Worm (Caenorhabditis elegans) whole organism, L1 larva: ENCODE data around the gene dpy-27.
A peak's percentile ranks its signal among the peaks of the same experiment; 100 is the strongest.

ENCODE experiments used
- C16A3.4 ChIP-seq: fragments of 150-350 bp; optimal IDR thresholded peaks from 2 replicates; lab custom pipeline; 2014; ENCODE audit warnings: missing biosample characterization, missing genetic modification characterization
- Y116A8C.19 ChIP-seq: sonication (generic microtip); optimal IDR thresholded peaks from 2 replicates; lab custom pipeline; 2016; ENCODE audit warnings: missing compliant biosample characterization, missing genetic modification characterization, borderline replicate concordance
- aly-2 ChIP-seq: fragments of 150-350 bp; optimal IDR thresholded peaks from 2 replicates; lab custom pipeline; 2014; ENCODE audit warnings: missing biosample characterization, missing genetic modification characterization
- ceh-63 ChIP-seq: fragments of 200-800 bp; sonication (Bioruptor generic); optimal IDR thresholded peaks from 2 replicates; lab custom pipeline; 2018; ENCODE audit warnings: mild to moderate bottlenecking, missing genetic modification characterization, missing compliant biosample characterization
- ceh-8 ChIP-seq: fragments of 200-800 bp; sonication (Bioruptor generic); optimal IDR thresholded peaks from 2 replicates; lab custom pipeline; 2018; ENCODE audit warnings: mild to moderate bottlenecking, missing genetic modification characterization, moderate library complexity, missing compliant biosample characterization
- ceh-88 ChIP-seq: fragments of 200-800 bp; sonication (Bioruptor generic); IDR thresholded peaks from 2 replicates; pipeline ENCODE4 v1.3.6; 2022; ENCODE audit warnings: missing genetic modification characterization, missing compliant biosample characterization
- ceh-90 ChIP-seq: sonication (generic microtip); optimal IDR thresholded peaks from 2 replicates; lab custom pipeline; 2016; ENCODE audit warnings: missing genetic modification characterization, missing compliant biosample characterization
- dpl-1 ChIP-seq, 3 experiments: fragments of 150-350 bp in 2 of 3; sonication (generic microtip) in 1 of 3; optimal IDR thresholded peaks; 2 replicates each; lab custom pipeline; 2014 to 2017; ENCODE audit warnings: missing biosample characterization in 3 of 3, missing genetic modification characterization in 3 of 3, missing genetic modification reagents in 3 of 3
- efl-3 ChIP-seq: fragments of 200-800 bp; sonication (Bioruptor generic); optimal IDR thresholded peaks from 2 replicates; lab custom pipeline; 2018; ENCODE audit warnings: mild to moderate bottlenecking, missing genetic modification characterization, missing compliant biosample characterization
- egl-13 ChIP-seq: sonication (generic microtip); optimal IDR thresholded peaks from 2 replicates; lab custom pipeline; 2016; ENCODE audit warnings: missing genotype, missing genetic modification reagents, missing genetic modification characterization, missing compliant biosample characterization
- egl-27 ChIP-seq, 2 experiments: fragments of 150-350 bp in 1 of 2; sonication (generic microtip); optimal IDR thresholded peaks; 3 replicates each; lab custom pipeline; 2017 to 2018; ENCODE audit warnings: missing biosample characterization in 2 of 2, missing genetic modification characterization in 2 of 2, missing genetic modification reagents in 2 of 2
- elt-2 ChIP-seq: sonication (generic microtip); optimal IDR thresholded peaks from 2 replicates; lab custom pipeline; 2016; ENCODE audit warnings: missing genetic modification characterization, mild to moderate bottlenecking, inconsistent platforms, missing compliant biosample characterization, missing genetic modification reagents
- elt-3 ChIP-seq, 6 experiments: fragments of 150-350 bp in 1 of 6; sonication (generic microtip); optimal IDR thresholded peaks; 2 replicates each; lab custom pipeline; 2017 to 2018; ENCODE audit warnings: missing biosample characterization in 6 of 6, missing genetic modification characterization in 6 of 6, inconsistent platforms in 1 of 6
- ets-5 ChIP-seq: fragments of 200-800 bp; sonication (Bioruptor generic); IDR thresholded peaks from 2 replicates; pipeline ENCODE4 v1.3.6; 2022; ENCODE audit warnings: missing genetic modification characterization, missing compliant biosample characterization
- fkh-4 ChIP-seq: sonication (generic microtip); optimal IDR thresholded peaks from 2 replicates; lab custom pipeline; 2016; ENCODE audit warnings: missing compliant biosample characterization, missing genetic modification characterization, borderline replicate concordance
- fkh-8 ChIP-seq: sonication (generic microtip); optimal IDR thresholded peaks from 2 replicates; lab custom pipeline; 2016; ENCODE audit warnings: mild to moderate bottlenecking, missing genetic modification characterization, missing compliant biosample characterization
- hlh-17 ChIP-seq: fragments of 200-800 bp; sonication (Bioruptor generic); optimal IDR thresholded peaks from 2 replicates; lab custom pipeline; 2018; ENCODE audit warnings: missing genetic modification characterization, mild to moderate bottlenecking, missing compliant biosample characterization, moderate library complexity, borderline replicate concordance
- irx-1 ChIP-seq: sonication (generic microtip); optimal IDR thresholded peaks from 2 replicates; lab custom pipeline; 2016; ENCODE audit warnings: missing genetic modification characterization, missing compliant biosample characterization
- lin-13 ChIP-seq: fragments of 150-350 bp; optimal IDR thresholded peaks from 2 replicates; lab custom pipeline; 2014; ENCODE audit warnings: missing biosample characterization, missing genetic modification reagents, missing genetic modification characterization
- lin-14 ChIP-seq: fragments of 200-800 bp; sonication (Bioruptor generic); optimal IDR thresholded peaks from 2 replicates; lab custom pipeline; 2018; ENCODE audit warnings: mild to moderate bottlenecking, missing genetic modification characterization, moderate library complexity, missing compliant biosample characterization
- lin-15B ChIP-seq: fragments of 150-350 bp; sonication (generic microtip); optimal IDR thresholded peaks from 3 replicates; lab custom pipeline; 2014; ENCODE audit warnings: missing biosample characterization, missing genetic modification characterization
- lin-35 ChIP-seq, 2 experiments: fragments of 150-350 bp; optimal IDR thresholded peaks; 2 replicates each; lab custom pipeline; 2014; ENCODE audit warnings: missing biosample characterization in 2 of 2, missing genetic modification characterization in 2 of 2, missing genetic modification reagents in 2 of 2
- lin-39 ChIP-seq: fragments of 150-350 bp; optimal IDR thresholded peaks from 2 replicates; lab custom pipeline; 2014; ENCODE audit warnings: missing biosample characterization, missing genetic modification reagents, missing genetic modification characterization
- lir-3 ChIP-seq: sonication (generic microtip); optimal IDR thresholded peaks from 2 replicates; lab custom pipeline; 2016; ENCODE audit warnings: mild to moderate bottlenecking, missing genetic modification characterization, moderate library complexity, missing compliant biosample characterization; ENCODE audit not compliant: poor library complexity
- lsy-2 ChIP-seq, 2 experiments: fragments of 150-350 bp; optimal IDR thresholded peaks; 2 replicates each; lab custom pipeline; 2014; ENCODE audit warnings: missing biosample characterization in 2 of 2, missing genetic modification characterization in 2 of 2
- mef-2 ChIP-seq: fragments of 150-350 bp; optimal IDR thresholded peaks from 2 replicates; lab custom pipeline; 2014; ENCODE audit warnings: missing biosample characterization, missing genetic modification characterization
- mep-1 ChIP-seq: fragments of 150-350 bp; optimal IDR thresholded peaks from 2 replicates; lab custom pipeline; 2014; ENCODE audit warnings: missing biosample characterization, missing genetic modification characterization
- nhr-237 ChIP-seq: fragments of 150-350 bp; optimal IDR thresholded peaks from 2 replicates; lab custom pipeline; 2014; ENCODE audit warnings: missing biosample characterization, missing genetic modification characterization
- nhr-47 ChIP-seq: sonication (generic microtip); optimal IDR thresholded peaks from 2 replicates; lab custom pipeline; 2016; ENCODE audit warnings: mild to moderate bottlenecking, missing genetic modification characterization, moderate library complexity, missing compliant biosample characterization
- nhr-77 ChIP-seq: fragments of 150-350 bp; optimal IDR thresholded peaks from 2 replicates; lab custom pipeline; 2014; ENCODE audit warnings: missing biosample characterization, missing genetic modification characterization
- rnt-1 ChIP-seq: sonication (generic microtip); optimal IDR thresholded peaks from 2 replicates; lab custom pipeline; 2016; ENCODE audit warnings: mild to moderate bottlenecking, missing genetic modification characterization, moderate library complexity, missing compliant biosample characterization
- snpc-4 ChIP-seq: fragments of 150-350 bp; optimal IDR thresholded peaks from 2 replicates; lab custom pipeline; 2014; ENCODE audit warnings: missing biosample characterization, missing genetic modification characterization
- snu-23 ChIP-seq: sonication (generic microtip); optimal IDR thresholded peaks from 2 replicates; lab custom pipeline; 2016; ENCODE audit warnings: missing genetic modification characterization, missing compliant biosample characterization
- sox-4 ChIP-seq: sonication (generic microtip); optimal IDR thresholded peaks from 2 replicates; lab custom pipeline; 2016; ENCODE audit warnings: missing genetic modification characterization, missing compliant biosample characterization
- sptf-1 ChIP-seq: fragments of 150-350 bp; optimal IDR thresholded peaks from 2 replicates; lab custom pipeline; 2014; ENCODE audit warnings: missing biosample characterization, missing genetic modification characterization
- tbx-2 ChIP-seq: sonication (generic microtip); optimal IDR thresholded peaks from 2 replicates; lab custom pipeline; 2016; ENCODE audit warnings: missing genetic modification characterization, missing compliant biosample characterization
- unc-30 ChIP-seq: sonication (generic microtip); optimal IDR thresholded peaks from 2 replicates; lab custom pipeline; 2017; ENCODE audit warnings: missing biosample characterization, missing genetic modification characterization
- unc-86 ChIP-seq: sonication (generic microtip); optimal IDR thresholded peaks from 2 replicates; lab custom pipeline; 2016; ENCODE audit warnings: missing genetic modification characterization, missing compliant biosample characterization
- zip-4 ChIP-seq: fragments of 200-800 bp; sonication (Bioruptor generic); optimal IDR thresholded peaks from 2 replicates; lab custom pipeline; 2018; ENCODE audit warnings: mild to moderate bottlenecking, missing genetic modification characterization, moderate library complexity, missing compliant biosample characterization

The dpy-27 gene

DNA sequence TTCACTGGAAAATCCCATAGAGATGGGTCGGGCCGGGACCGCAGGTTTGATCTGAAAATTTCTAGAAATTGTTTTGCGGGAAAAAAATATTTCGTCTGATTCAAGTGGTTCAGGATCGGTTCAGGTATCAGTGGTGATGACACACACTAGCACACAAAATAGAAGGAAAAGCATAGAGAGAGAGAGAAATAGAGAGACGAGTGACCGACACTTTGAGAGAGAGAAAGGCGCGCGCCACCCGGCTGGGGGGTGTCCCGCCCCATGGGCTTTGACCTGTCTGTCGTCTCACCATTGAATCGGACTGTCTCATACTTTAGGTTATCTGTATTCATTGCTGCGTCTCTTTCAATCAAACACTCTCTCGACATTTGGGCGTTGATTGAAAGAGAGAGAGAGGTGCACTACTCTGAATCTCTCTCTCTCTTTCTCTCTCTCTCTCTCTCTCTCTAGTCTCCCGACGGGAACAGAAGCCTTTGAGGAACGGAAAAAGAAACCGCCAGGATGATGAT is 33.0 kb downstream of the dpy-27 start, which contains the start of gene acy-3 (continued):
- TF ChIP-seq egl-13 (tag; lab: Kevin White, UChicago) = no peak
- no peak for TF ChIP-seq nhr-237 (tag; lab: Kevin White, UChicago)
- TF ChIP-seq ceh-63 = no peak
- TF ChIP-seq unc-30 (tag; lab: Kevin White, UChicago) = no peak
- no peak for TF ChIP-seq aly-2
- TF ChIP-seq dpl-1 (GFP tag; optimal IDR thresholded peaks at IDR 0.05; lab: Kevin White, UChicago) = peak in 1 of 3 experiments; percentile 35
- no peak for TF ChIP-seq snpc-4 (tag; lab: Kevin White, UChicago)
- TF ChIP-seq efl-3 (GFP tag; lab: Kevin White, UChicago) = no peak
- no peak for TF ChIP-seq ceh-8 (GFP tag; lab: Kevin White, UChicago)
- no peak for TF ChIP-seq mep-1 (tag; lab: Kevin White, UChicago)
- TF ChIP-seq mef-2 = no peak
- TF ChIP-seq unc-86 (tag; lab: Kevin White, UChicago) = no peak
- TF ChIP-seq C16A3.4 = no peak
- peak; percentile 72 for TF ChIP-seq rnt-1 (tag; lab: Kevin White, UChicago)
- TF ChIP-seq lin-39 (tag; lab: Kevin White, UChicago) = no peak
- TF ChIP-seq irx-1 (tag; lab: Kevin White, UChicago) = no peak
- no peak for TF ChIP-seq fkh-4 (tag; lab: Kevin White, UChicago)
- no peak for TF ChIP-seq lir-3 (tag; lab: Kevin White, UChicago)
- no peak for TF ChIP-seq hlh-17 (GFP tag; lab: Kevin White, UChicago)
- peak in 1 of 6 experiments; percentile 18 for TF ChIP-seq elt-3 (tag; optimal IDR thresholded peaks at IDR 0.05; lab: Kevin White, UChicago)
- TF ChIP-seq lsy-2 (tag; optimal IDR thresholded peaks at IDR 0.05; lab: Kevin White, UChicago) = peak; percentile 29 to 53
- peak; percentile 31 for TF ChIP-seq tbx-2
- no peak for TF ChIP-seq sox-4 (tag; lab: Kevin White, UChicago)
- no peak for TF ChIP-seq zip-4 (GFP tag; lab: Kevin White, UChicago)
- no peak for TF ChIP-seq nhr-77
- TF ChIP-seq lin-13 (GFP tag; lab: Kevin White, UChicago) = no peak
- no peak for TF ChIP-seq sptf-1 (tag; lab: Kevin White, UChicago)
- no peak for TF ChIP-seq lin-15B (tag; lab: Kevin White, UChicago)
- TF ChIP-seq snu-23 (GFP tag; lab: Kevin White, UChicago) = peak; percentile 76
- no peak for TF ChIP-seq ceh-90 (tag; lab: Kevin White, UChicago)
- TF ChIP-seq nhr-47 = peak; percentile 56

DNA sequence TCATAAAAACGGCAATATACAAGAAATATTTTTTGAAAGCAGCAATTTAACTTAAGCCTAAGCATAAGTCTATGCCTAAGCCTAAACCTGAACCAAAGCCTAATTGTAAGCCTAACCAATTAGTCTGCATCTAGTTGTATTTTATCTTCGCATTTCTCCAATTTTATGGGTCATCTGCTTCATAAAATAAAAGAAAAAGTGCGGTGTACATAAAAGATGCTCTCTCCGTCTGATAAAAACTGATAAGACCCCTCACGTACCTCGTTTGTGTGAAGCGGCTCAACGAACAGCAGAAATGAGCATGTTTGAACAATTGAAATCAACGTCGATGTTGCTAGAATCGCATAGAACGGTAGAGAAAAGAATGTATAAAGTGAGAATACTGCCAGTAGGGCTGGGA is 34.4 kb downstream of the dpy-27 start:
- no peak for TF ChIP-seq Y116A8C.19 (tag; lab: Kevin White, UChicago)
- TF ChIP-seq elt-2 = peak; percentile 19
- no peak for TF ChIP-seq egl-27 (tag; optimal IDR thresholded peaks at IDR 0.05; lab: Kevin White, UChicago)
- peak in 1 of 2 experiments; percentile 6 for TF ChIP-seq lin-35 (GFP tag; optimal IDR thresholded peaks at IDR 0.05; lab: Kevin White, UChicago)
- TF ChIP-seq lir-3 (tag; lab: Kevin White, UChicago) = no peak
- no peak for TF ChIP-seq zip-4 (GFP tag; lab: Kevin White, UChicago)

DNA sequence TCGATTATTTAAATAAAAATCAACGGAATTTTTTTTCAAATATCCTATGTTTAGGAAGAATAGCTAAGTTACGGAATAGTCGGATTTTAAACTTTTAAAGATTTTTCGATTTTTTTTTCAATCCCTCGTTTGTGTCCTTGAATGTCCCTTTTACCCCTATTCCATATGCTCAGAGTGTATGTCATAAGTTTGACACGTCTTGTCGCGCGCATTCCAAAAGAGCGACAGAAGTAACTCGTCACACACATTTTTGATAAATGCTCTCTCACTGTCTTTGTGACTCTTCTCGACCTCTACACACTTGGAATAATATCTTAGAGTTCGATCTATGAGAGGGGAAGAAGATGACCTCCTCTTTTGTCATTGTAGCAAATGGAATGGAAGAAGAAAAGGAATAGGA is 35.6 kb downstream of the dpy-27 start:
- TF ChIP-seq unc-30 (tag; lab: Kevin White, UChicago) (no peak), rnt-1 (tag; lab: Kevin White, UChicago) (peak; percentile 4), lin-14 (peak; percentile 39), fkh-8 (tag; lab: Kevin White, UChicago) (no peak), ets-5 (GFP tag; lab: Robert Waterston, UW) (no peak), ceh-88 (GFP tag; lab: Robert Waterston, UW) (no peak), ceh-63 (no peak), elt-3 (tag; optimal IDR thresholded peaks at IDR 0.05; lab: Kevin White, UChicago) (no peak)
